Worm (Caenorhabditis elegans) whole organism, mixed stage, embryonic: Measurements from ENCODE around the gene T14B4.8.

ENCODE experiments used
- M03D4.4 ChIP-seq: sonication (generic microtip); optimal IDR thresholded peaks from 2 replicates; lab custom pipeline; 2017; ENCODE audit warnings: mild to moderate bottlenecking, missing genetic modification characterization, missing compliant biosample characterization
- blmp-1 ChIP-seq: fragments of 150-350 bp; optimal IDR thresholded peaks from 2 replicates; lab custom pipeline; 2014; ENCODE audit warnings: missing biosample characterization, missing genetic modification characterization
- ceh-39 ChIP-seq: fragments of 150-350 bp; optimal IDR thresholded peaks from 2 replicates; lab custom pipeline; 2014; ENCODE audit warnings: missing biosample characterization, missing genetic modification characterization
- ceh-43 ChIP-seq: fragments of 200-800 bp; sonication (Bioruptor generic); optimal IDR thresholded peaks from 2 replicates; lab custom pipeline; 2018; ENCODE audit warnings: mild to moderate bottlenecking, missing genetic modification characterization, moderate library complexity, missing compliant biosample characterization
- ceh-83 ChIP-seq: fragments of 200-800 bp; sonication (Bioruptor generic); optimal IDR thresholded peaks from 2 replicates; lab custom pipeline; 2018; ENCODE audit warnings: mild to moderate bottlenecking, missing genetic modification characterization, missing compliant biosample characterization
- ces-1 ChIP-seq: fragments of 150-350 bp; optimal IDR thresholded peaks from 2 replicates; lab custom pipeline; 2014; ENCODE audit warnings: missing biosample characterization, missing genetic modification reagents, missing genetic modification characterization
- cnd-1 ChIP-seq: fragments of 200-800 bp; sonication (Bioruptor generic); optimal IDR thresholded peaks from 2 replicates; lab custom pipeline; 2018; ENCODE audit warnings: mild to moderate bottlenecking, missing genetic modification characterization, missing compliant biosample characterization
- drap-1 ChIP-seq: fragments of 200-800 bp; sonication (Bioruptor generic); optimal IDR thresholded peaks from 3 replicates; lab custom pipeline; 2018; ENCODE audit warnings: mild to moderate bottlenecking, missing genetic modification characterization, missing compliant biosample characterization
- elt-1 ChIP-seq: sonication (generic microtip); optimal IDR thresholded peaks from 2 replicates; lab custom pipeline; 2017; ENCODE audit warnings: missing genetic modification characterization, mild to moderate bottlenecking, missing compliant biosample characterization, antibody characterized with exemption, moderate library complexity, borderline replicate concordance; ENCODE audit not compliant: insufficient read depth
- elt-3 ChIP-seq: fragments of 150-350 bp; optimal IDR thresholded peaks from 2 replicates; lab custom pipeline; 2014; ENCODE audit warnings: missing biosample characterization, missing genetic modification characterization
- flh-1 ChIP-seq: fragments of 200-800 bp; sonication (Bioruptor generic); optimal IDR thresholded peaks from 2 replicates; lab custom pipeline; 2018; ENCODE audit warnings: mild to moderate bottlenecking, missing genetic modification characterization, moderate library complexity, missing compliant biosample characterization
- ham-2 ChIP-seq: fragments of 200-800 bp; sonication (Bioruptor generic); optimal IDR thresholded peaks from 2 replicates; lab custom pipeline; 2018; ENCODE audit warnings: mild to moderate bottlenecking, missing genetic modification characterization, missing compliant biosample characterization
- hlh-1 ChIP-seq: fragments of 150-350 bp; optimal IDR thresholded peaks from 2 replicates; lab custom pipeline; 2014; ENCODE audit warnings: missing biosample characterization, missing genetic modification reagents, missing genetic modification characterization
- lin-13 ChIP-seq: fragments of 150-350 bp; optimal IDR thresholded peaks from 2 replicates; lab custom pipeline; 2014; ENCODE audit warnings: missing biosample characterization, missing genetic modification characterization
- lin-32 ChIP-seq: fragments of 200-800 bp; sonication (Bioruptor generic); optimal IDR thresholded peaks from 2 replicates; lab custom pipeline; 2018; ENCODE audit warnings: mild to moderate bottlenecking, missing genetic modification characterization, missing compliant biosample characterization
- lsy-2 ChIP-seq: fragments of 150-350 bp; optimal IDR thresholded peaks from 2 replicates; lab custom pipeline; 2014; ENCODE audit warnings: missing biosample characterization, missing genetic modification characterization
- mab-5 ChIP-seq: fragments of 150-350 bp; optimal IDR thresholded peaks from 2 replicates; lab custom pipeline; 2014; ENCODE audit warnings: missing biosample characterization, missing genetic modification characterization
- mep-1 ChIP-seq: fragments of 150-350 bp; optimal IDR thresholded peaks from 2 replicates; lab custom pipeline; 2017; ENCODE audit warnings: missing biosample characterization, missing genetic modification reagents, missing genetic modification characterization, inconsistent platforms
- mls-2 ChIP-seq: sonication (generic microtip); optimal IDR thresholded peaks from 2 replicates; lab custom pipeline; 2016; ENCODE audit warnings: mild to moderate bottlenecking, missing genetic modification characterization, moderate library complexity, missing compliant biosample characterization
- nhr-12 ChIP-seq: fragments of 150-350 bp; optimal IDR thresholded peaks from 2 replicates; lab custom pipeline; 2014; ENCODE audit warnings: missing biosample characterization, missing genetic modification characterization
- nhr-2 ChIP-seq: fragments of 150-350 bp; optimal IDR thresholded peaks from 2 replicates; lab custom pipeline; 2014; ENCODE audit warnings: missing biosample characterization, missing genetic modification characterization
- nhr-237 ChIP-seq: fragments of 150-350 bp; optimal IDR thresholded peaks from 2 replicates; lab custom pipeline; 2014; ENCODE audit warnings: missing biosample characterization, missing genetic modification characterization
- nhr-28 ChIP-seq: fragments of 150-350 bp; optimal IDR thresholded peaks from 2 replicates; lab custom pipeline; 2014; ENCODE audit warnings: missing biosample characterization, missing genetic modification characterization
- nhr-76 ChIP-seq: sonication (generic microtip); optimal IDR thresholded peaks from 2 replicates; lab custom pipeline; 2017; ENCODE audit warnings: missing biosample characterization, missing genetic modification characterization
- pha-4 ChIP-seq: fragments of 150-350 bp; optimal IDR thresholded peaks from 2 replicates; lab custom pipeline; 2018; ENCODE audit warnings: missing biosample characterization, missing genetic modification reagents, missing genetic modification characterization
- sem-2 ChIP-seq: fragments of 200-800 bp; sonication (Bioruptor generic); optimal IDR thresholded peaks from 2 replicates; lab custom pipeline; 2018; ENCODE audit warnings: mild to moderate bottlenecking, missing genetic modification characterization, missing compliant biosample characterization
- sptf-1 ChIP-seq: sonication (generic microtip); optimal IDR thresholded peaks from 2 replicates; lab custom pipeline; 2017; ENCODE audit warnings: mild to moderate bottlenecking, missing genetic modification characterization, moderate library complexity, missing compliant biosample characterization
- tbx-8 ChIP-seq: fragments of 200-800 bp; sonication (Bioruptor generic); optimal IDR thresholded peaks from 2 replicates; lab custom pipeline; 2018; ENCODE audit warnings: mild to moderate bottlenecking, missing genetic modification characterization, moderate library complexity, missing compliant biosample characterization
- unc-120 ChIP-seq: sonication (generic microtip); optimal IDR thresholded peaks from 2 replicates; lab custom pipeline; 2017; ENCODE audit warnings: missing genetic modification characterization, missing compliant biosample characterization; ENCODE audit not compliant: poor library complexity, severe bottlenecking
- unc-39 ChIP-seq: fragments of 150-350 bp; optimal IDR thresholded peaks from 2 replicates; lab custom pipeline; 2014; ENCODE audit warnings: missing biosample characterization, missing genetic modification characterization
- unc-62 ChIP-seq: fragments of 150-350 bp; optimal IDR thresholded peaks from 2 replicates; lab custom pipeline; 2014; ENCODE audit warnings: missing biosample characterization, missing genetic modification reagents, missing genetic modification characterization
- zip-8 ChIP-seq: fragments of 150-350 bp; optimal IDR thresholded peaks from 2 replicates; lab custom pipeline; 2014; ENCODE audit warnings: missing biosample characterization, missing genetic modification characterization
- ztf-11 ChIP-seq: fragments of 150-350 bp; optimal IDR thresholded peaks from 2 replicates; lab custom pipeline; 2014; ENCODE audit warnings: missing biosample characterization, missing genetic modification characterization

Gene T14B4.8

ce11 chrII:6712177-6712981 is 16.8 kb downstream of the T14B4.8 start, which contains the start of the genes dpy-10 and T14B4.19:
dpy-10 (minus strand) TSS chrII:6712227.
T14B4.19 (minus strand) TSS chrII:6712931.
- TF ChIP-seq zip-8 (tag; lab: Kevin White, UChicago): no peak
- TF ChIP-seq elt-1 (tag; lab: Kevin White, UChicago): peak; percentile 80
- peak; percentile 39 for TF ChIP-seq ham-2 (GFP tag; lab: Kevin White, UChicago)
- TF ChIP-seq blmp-1: peak; percentile 82
- TF ChIP-seq elt-3 (tag; lab: Kevin White, UChicago): peak; percentile 58
- no peak for TF ChIP-seq unc-62 (GFP tag; lab: Kevin White, UChicago)
- no peak for TF ChIP-seq sptf-1 (tag; lab: Kevin White, UChicago)
- no peak for TF ChIP-seq nhr-76 (tag; lab: Kevin White, UChicago)
- TF ChIP-seq nhr-2 (tag; lab: Kevin White, UChicago): no peak

ce11 chrII:6710596-6710995 is 18.6 kb downstream of the T14B4.8 start:
- TF ChIP-seq ham-2 (GFP tag; lab: Kevin White, UChicago) (no peak), elt-3 (tag; lab: Kevin White, UChicago) (no peak), cnd-1 (tag; lab: Kevin White, UChicago) (no peak), mab-5 (tag; lab: Kevin White, UChicago) (no peak), ztf-11 (tag; lab: Kevin White, UChicago) (no peak), M03D4.4 (no peak), mls-2 (tag; lab: Kevin White, UChicago) (no peak), unc-120 (tag; lab: Kevin White, UChicago) (no peak), zip-8 (tag; lab: Kevin White, UChicago) (no peak), hlh-1 (tag; lab: Kevin White, UChicago) (no peak), mep-1 (tag; lab: Kevin White, UChicago) (no peak)

- peak; percentile 96 for TF ChIP-seq ces-1 (GFP tag; lab: Kevin White, UChicago)
- TF ChIP-seq mab-5 (tag; lab: Kevin White, UChicago): no peak
- TF ChIP-seq ceh-83 (GFP tag; lab: Kevin White, UChicago): no peak
- no peak for TF ChIP-seq sptf-1 (tag; lab: Kevin White, UChicago)
- no peak for TF ChIP-seq elt-3 (tag; lab: Kevin White, UChicago)
Observed at ce11 chrII:6709680-6710079, 19.5 kb downstream of the T14B4.8 start.

- TF ChIP-seq zip-8 (tag; lab: Kevin White, UChicago) (no peak), unc-62 (GFP tag; lab: Kevin White, UChicago) (peak; percentile 21), nhr-2 (tag; lab: Kevin White, UChicago) (no peak), ces-1 (GFP tag; lab: Kevin White, UChicago) (no peak), nhr-12 (no peak), unc-39 (no peak), unc-120 (tag; lab: Kevin White, UChicago) (peak; percentile 90), drap-1 (no peak)
Observed at ce11 chrII:6708980-6709379, 20.2 kb downstream of the T14B4.8 start.

- no peak for TF ChIP-seq mab-5 (tag; lab: Kevin White, UChicago)
- no peak for TF ChIP-seq lin-32 (GFP tag; lab: Kevin White, UChicago)
- no peak for TF ChIP-seq mep-1 (tag; lab: Kevin White, UChicago)
- no peak for TF ChIP-seq tbx-8 (GFP tag; lab: Kevin White, UChicago)
- no peak for TF ChIP-seq flh-1 (GFP tag; lab: Kevin White, UChicago)
- no peak for TF ChIP-seq nhr-76 (tag; lab: Kevin White, UChicago)
- TF ChIP-seq ceh-39 (tag; lab: Kevin White, UChicago): no peak
- peak; percentile 34 for TF ChIP-seq unc-120 (tag; lab: Kevin White, UChicago)
- TF ChIP-seq ceh-83 (GFP tag; lab: Kevin White, UChicago): no peak
- no peak for TF ChIP-seq lin-13 (tag; lab: Kevin White, UChicago)
- TF ChIP-seq nhr-28 (tag; lab: Kevin White, UChicago): no peak
- no peak for TF ChIP-seq sptf-1 (tag; lab: Kevin White, UChicago)
- peak; percentile 49 for TF ChIP-seq ces-1 (GFP tag; lab: Kevin White, UChicago)
- TF ChIP-seq nhr-12: no peak
- no peak for TF ChIP-seq elt-3 (tag; lab: Kevin White, UChicago)
- TF ChIP-seq pha-4: no peak
- TF ChIP-seq elt-1 (tag; lab: Kevin White, UChicago): no peak
- no peak for TF ChIP-seq ceh-43 (GFP tag; lab: Kevin White, UChicago)
- no peak for TF ChIP-seq lsy-2 (tag; lab: Kevin White, UChicago)
- TF ChIP-seq unc-39: no peak
- no peak for TF ChIP-seq nhr-2 (tag; lab: Kevin White, UChicago)
- peak; percentile 61 for TF ChIP-seq hlh-1 (tag; lab: Kevin White, UChicago)
- no peak for TF ChIP-seq mls-2 (tag; lab: Kevin White, UChicago)
- no peak for TF ChIP-seq ztf-11 (tag; lab: Kevin White, UChicago)
- TF ChIP-seq sem-2 (GFP tag; lab: Kevin White, UChicago): no peak
- TF ChIP-seq nhr-237: no peak
- peak; percentile 50 for TF ChIP-seq unc-62 (GFP tag; lab: Kevin White, UChicago)
Observed at ce11 chrII:6707496-6708260, 21.5 kb downstream of the T14B4.8 start.
